Fruit fly (Drosophila melanogaster): ENCODE measurements around the gene RhoU.
A peak's percentile ranks its signal among the peaks of the same experiment; 100 is the strongest.

RhoU gene

dm6 chrX:10086095-10086888 lies at the start of gene RhoU, which contains the start of gene Naxe (continued):
- TF ChIP-seq CG8478 (optimal IDR thresholded peaks at IDR 0.05) (no peak), phol (tag; optimal IDR thresholded peaks at IDR 0.05) (peak; percentile 64), bcd (GFP tag; optimal IDR thresholded peaks at IDR 0.05) (no peak), Xbp1 (GFP tag; optimal IDR thresholded peaks at IDR 0.05) (peak; percentile 36), lola (GFP tag; optimal IDR thresholded peaks at IDR 0.05) (peak in 1 of 3 experiments; percentile 30), CG13123 (GFP tag; optimal IDR thresholded peaks at IDR 0.05) (no peak), Asciz (GFP tag; optimal IDR thresholded peaks at IDR 0.05) (no peak), yki (optimal IDR thresholded peaks at IDR 0.05) (no peak), vnd (GFP tag; IDR thresholded peaks at IDR 0.05; ENCODE audit: partially characterized antibody) (no peak), Max (GFP tag; optimal IDR thresholded peaks at IDR 0.05) (peak; percentile 26), cad (GFP tag; optimal IDR thresholded peaks at IDR 0.05) (no peak), peb (GFP tag; IDR thresholded peaks at IDR 0.05) (no peak), Rx (GFP tag; IDR thresholded peaks at IDR 0.05) (peak; percentile 47; the same call in 1 of the 2 replicates), CG12236 (GFP tag; optimal IDR thresholded peaks at IDR 0.05) (no peak), Doc2 (GFP tag; IDR thresholded peaks at IDR 0.05) (no peak), jigr1 (GFP tag; IDR thresholded peaks at IDR 0.05) (peak; percentile 71; the same call in 1 of the 3 replicates), disco-r (GFP tag; optimal IDR thresholded peaks at IDR 0.05) (no peak), wek (GFP tag; optimal IDR thresholded peaks at IDR 0.05) (no peak), dan (GFP tag; IDR thresholded peaks at IDR 0.05) (no peak), Sry-β (GFP tag; optimal IDR thresholded peaks at IDR 0.05) (peak; percentile 92), C15 (GFP tag; IDR thresholded peaks at IDR 0.05) (no peak), CG10431 (GFP tag; optimal IDR thresholded peaks at IDR 0.05) (no peak), Tbp (GFP tag; optimal IDR thresholded peaks at IDR 0.05) (no peak), dysf (GFP tag; IDR thresholded peaks at IDR 0.05) (peak; percentile 33; the same call in 1 of the 3 replicates), CG18011 (GFP tag; optimal IDR thresholded peaks at IDR 0.05) (no peak), Hr51 (GFP tag; optimal IDR thresholded peaks at IDR 0.05) (peak in 1 of 2 experiments; percentile 43), trem (tag; optimal IDR thresholded peaks at IDR 0.05) (peak; percentile 60), Oaz (GFP tag; IDR thresholded peaks at IDR 0.05) (no peak), NC2β (GFP tag; optimal IDR thresholded peaks at IDR 0.05) (no peak), CG6765 (GFP tag; optimal IDR thresholded peaks at IDR 0.05) (no peak), Xrp1 (GFP tag; IDR thresholded peaks at IDR 0.05) (peak; percentile 27; the same call in 1 of the 2 replicates), Dad (GFP tag; optimal IDR thresholded peaks at IDR 0.05) (peak; percentile 33), so (GFP tag; IDR thresholded peaks at IDR 0.05) (no peak), dmrt11E (tag; optimal IDR thresholded peaks at IDR 0.05) (peak; percentile 13), hbn (GFP tag; IDR thresholded peaks at IDR 0.05; ENCODE audit: partially characterized antibody) (no peak), CG32532 (GFP tag; IDR thresholded peaks at IDR 0.05) (peak; percentile 69), shn (GFP tag; optimal IDR thresholded peaks at IDR 0.05) (peak; percentile 8), CG15514 (GFP tag; optimal IDR thresholded peaks at IDR 0.05) (peak; percentile 42), chm (GFP tag; IDR thresholded peaks at IDR 0.05) (peak; percentile 76), br (optimal IDR thresholded peaks at IDR 0.05) (no peak), CG33557 (GFP tag; optimal IDR thresholded peaks at IDR 0.05) (no peak), CG3281 (GFP tag; optimal IDR thresholded peaks at IDR 0.05) (no peak), CG2875 (GFP tag; optimal IDR thresholded peaks at IDR 0.05) (no peak), rib (GFP tag; IDR thresholded peaks at IDR 0.05) (peak; percentile 20; the same call in 1 of the 2 replicates), abd-A (tag; optimal IDR thresholded peaks at IDR 0.05) (no peak), pzg (GFP tag; optimal IDR thresholded peaks at IDR 0.05) (peak; percentile 87), ssp (GFP tag; IDR thresholded peaks at IDR 0.05) (peak; percentile 54), eyg (GFP tag; optimal IDR thresholded peaks at IDR 0.05) (no peak), Dfd (GFP tag; optimal IDR thresholded peaks at IDR 0.05) (no peak), Ets97D (GFP tag; optimal IDR thresholded peaks at IDR 0.05) (peak; percentile 51)

Measured in whole organism, embryonic.